Fruit fly (Drosophila melanogaster) whole organism, embryonic: ENCODE measurements around the gene Dlic.

Experiments used
- Atf3 ChIP-seq: fragments of 200-800 bp; sonication (Bioruptor generic); optimal IDR thresholded peaks from 3 replicates; lab custom pipeline; 2016; ENCODE audit warnings: missing biosample characterization, missing genetic modification characterization
- B-H2 ChIP-seq: fragments of 200-800 bp; sonication (Bioruptor generic); optimal IDR thresholded peaks from 2 replicates; lab custom pipeline; 2018; ENCODE audit warnings: missing biosample characterization, mild to moderate bottlenecking, missing genetic modification characterization
- CG10147 ChIP-seq: fragments of 200-800 bp; sonication (Bioruptor generic); optimal IDR thresholded peaks from 2 replicates; lab custom pipeline; 2019; ENCODE audit warnings: missing biosample characterization, mild to moderate bottlenecking, missing genetic modification characterization, moderate library complexity
- CG10959 ChIP-seq: fragments of 200-800 bp; sonication (Bioruptor generic); IDR thresholded peaks from 2 replicates; pipeline ENCODE4 v1.3.6; 2022; ENCODE audit warnings: missing biosample characterization, missing genetic modification characterization
- CG11247 ChIP-seq: fragments of 200-800 bp; sonication (Bioruptor generic); IDR thresholded peaks from 2 replicates; pipeline ENCODE4 v1.3.6; 2022; ENCODE audit warnings: missing biosample characterization, missing genetic modification characterization
- CG11398 ChIP-seq: fragments of 200-800 bp; sonication (Bioruptor generic); optimal IDR thresholded peaks from 2 replicates; lab custom pipeline; 2016; ENCODE audit warnings: missing biosample characterization, missing genetic modification characterization
- CG13123 ChIP-seq: fragments of 200-800 bp; sonication (Bioruptor generic); optimal IDR thresholded peaks from 2 replicates; lab custom pipeline; 2016; ENCODE audit warnings: missing biosample characterization, missing genetic modification characterization
- CG14441 ChIP-seq: fragments of 200-800 bp; sonication (Bioruptor generic); IDR thresholded peaks from 2 replicates; pipeline ENCODE4 v1.3.6; 2022; ENCODE audit warnings: missing biosample characterization, missing genetic modification characterization
- CG14860 ChIP-seq: fragments of 200-800 bp; sonication (Bioruptor generic); IDR thresholded peaks from 3 replicates; pipeline ENCODE4 v1.3.6; 2022; ENCODE audit warnings: missing biosample characterization, missing genetic modification characterization; ENCODE audit not compliant: partially characterized antibody
- CG14965 ChIP-seq: fragments of 200-800 bp; sonication (Bioruptor generic); optimal IDR thresholded peaks from 2 replicates; lab custom pipeline; 2016; ENCODE audit warnings: missing biosample characterization, missing genetic modification characterization, borderline replicate concordance
- CG17328 ChIP-seq: fragments of 200-800 bp; sonication (Bioruptor generic); IDR thresholded peaks from 2 replicates; pipeline ENCODE4 v1.3.6; 2022; ENCODE audit warnings: missing biosample characterization, missing genetic modification characterization
- CG17361 ChIP-seq: fragments of 200-800 bp; sonication (Bioruptor generic); IDR thresholded peaks from 3 replicates; pipeline ENCODE4 v1.3.6; 2022; ENCODE audit warnings: missing biosample characterization, missing genetic modification characterization
- CG17829 ChIP-seq: fragments of 200-800 bp; optimal IDR thresholded peaks from 2 replicates; lab custom pipeline; 2019; ENCODE audit warnings: missing biosample characterization, mild to moderate bottlenecking, missing genetic modification characterization, moderate library complexity
- CG32532 ChIP-seq: fragments of 200-800 bp; sonication (Bioruptor generic); IDR thresholded peaks from 2 replicates; pipeline ENCODE4 v1.3.6; 2022; ENCODE audit warnings: missing biosample characterization, missing genetic modification characterization
- CG3726 ChIP-seq: fragments of 200-800 bp; sonication (Bioruptor generic); IDR thresholded peaks from 3 replicates; pipeline ENCODE4, ENCODE4 v1.3.6; 2022; ENCODE audit warnings: missing biosample characterization, missing genetic modification characterization
- CG5245 ChIP-seq: fragments of 200-800 bp; sonication (Bioruptor generic); optimal IDR thresholded peaks from 3 replicates; lab custom pipeline; 2016; ENCODE audit warnings: missing biosample characterization, missing genetic modification characterization
- CG6254 ChIP-seq: fragments of 200-800 bp; sonication (Bioruptor generic); optimal IDR thresholded peaks from 3 replicates; lab custom pipeline; 2017; ENCODE audit warnings: mild to moderate bottlenecking, missing biosample characterization, missing genetic modification reagents, missing genetic modification characterization
- CG6683 ChIP-seq: fragments of 200-800 bp; sonication (Bioruptor generic); optimal IDR thresholded peaks from 2 replicates; lab custom pipeline; 2017; ENCODE audit warnings: missing biosample characterization, mild to moderate bottlenecking, missing genetic modification characterization, missing genetic modification reagents
- CG6689 ChIP-seq: fragments of 200-800 bp; sonication (Bioruptor generic); IDR thresholded peaks from 2 replicates; pipeline ENCODE4 v1.3.6; 2022; ENCODE audit warnings: missing biosample characterization, missing genetic modification characterization
- CG6854 ChIP-seq: fragments of 200-800 bp; sonication (Bioruptor generic); optimal IDR thresholded peaks from 3 replicates; lab custom pipeline; 2017; ENCODE audit warnings: missing biosample characterization, mild to moderate bottlenecking, missing genetic modification characterization
- CG7372 ChIP-seq: fragments of 200-800 bp; sonication (Bioruptor generic); IDR thresholded peaks from 2 replicates; pipeline ENCODE4 v1.3.6; 2022; ENCODE audit warnings: missing biosample characterization, missing genetic modification characterization
- CG7928 ChIP-seq: fragments of 200-800 bp; sonication (Bioruptor generic); optimal IDR thresholded peaks from 2 replicates; lab custom pipeline; 2017; ENCODE audit warnings: missing biosample characterization, mild to moderate bottlenecking, missing genetic modification characterization
- CG8290 ChIP-seq, 3 experiments: fragments of 200-800 bp; sonication (Bioruptor generic); optimal IDR thresholded peaks; 2 replicates each; lab custom pipeline; 2016 to 2019; ENCODE audit warnings: missing biosample characterization in 3 of 3, missing genetic modification characterization in 3 of 3, mild to moderate bottlenecking in 2 of 3, moderate library complexity in 1 of 3
- CrebB ChIP-seq: fragments of 200-800 bp; sonication (Bioruptor generic); optimal IDR thresholded peaks from 3 replicates; lab custom pipeline; 2018; ENCODE audit warnings: missing biosample characterization, mild to moderate bottlenecking, missing genetic modification characterization
- Dbx ChIP-seq: fragments of 200-800 bp; sonication (Bioruptor generic); IDR thresholded peaks from 3 replicates; pipeline ENCODE4 v1.3.6; 2022; ENCODE audit warnings: missing biosample characterization, missing genetic modification characterization
- Dip3 ChIP-seq: fragments of 200-800 bp; sonication (Bioruptor generic); optimal IDR thresholded peaks from 3 replicates; lab custom pipeline; 2016; ENCODE audit warnings: missing biosample characterization, missing genetic modification characterization
- Doc2 ChIP-seq: fragments of 200-800 bp; sonication (Bioruptor generic); IDR thresholded peaks from 2 replicates; pipeline ENCODE4 v1.3.6; 2022; ENCODE audit warnings: missing biosample characterization, missing genetic modification characterization
- Ets65A ChIP-seq: fragments of 200-800 bp; sonication (Bioruptor generic); peaks from one replicate; lab custom pipeline; 2016; ENCODE audit warnings: missing biosample characterization, missing genetic modification characterization
- Gug ChIP-seq: fragments of 200-800 bp; sonication (Bioruptor generic); IDR thresholded peaks from 4 replicates; pipeline ENCODE4 v1.3.6; 2022; ENCODE audit warnings: missing biosample characterization, missing genetic modification characterization
- H15 ChIP-seq: fragments of 200-800 bp; sonication (Bioruptor generic); IDR thresholded peaks from 3 replicates; pipeline ENCODE4 v1.3.6; 2022; ENCODE audit warnings: missing biosample characterization, missing genetic modification characterization
- HLH4C ChIP-seq: fragments of 200-800 bp; sonication (Bioruptor generic); IDR thresholded peaks from 3 replicates; pipeline ENCODE4 v1.3.6; 2022; ENCODE audit warnings: missing biosample characterization, missing genetic modification characterization; ENCODE audit not compliant: partially characterized antibody
- Myb ChIP-seq: fragments of 200-800 bp; sonication (Bioruptor generic); optimal IDR thresholded peaks from 2 replicates; lab custom pipeline; 2016; ENCODE audit warnings: missing biosample characterization, missing genetic modification characterization
- NC2α ChIP-seq: fragments of 200-800 bp; sonication (Bioruptor generic); optimal IDR thresholded peaks from 2 replicates; lab custom pipeline; 2016; ENCODE audit warnings: missing biosample characterization, missing genetic modification characterization
- Oaz ChIP-seq: fragments of 200-800 bp; sonication (Bioruptor generic); IDR thresholded peaks from 2 replicates; pipeline ENCODE4 v1.3.6; 2022; ENCODE audit warnings: missing biosample characterization, missing genetic modification characterization
- Pdp1 ChIP-seq, 2 experiments: fragments of 200-800 bp; sonication (Bioruptor generic); optimal IDR thresholded peaks; 3 replicates each; lab custom pipeline; 2016; ENCODE audit warnings: missing biosample characterization in 2 of 2, missing genetic modification characterization in 2 of 2, mild to moderate bottlenecking in 1 of 2, moderate library complexity in 1 of 2
- Rx ChIP-seq: fragments of 200-800 bp; sonication (Bioruptor generic); IDR thresholded peaks from 2 replicates; pipeline ENCODE4 v1.3.6; 2022; ENCODE audit warnings: missing biosample characterization, missing genetic modification characterization
- Sry-δ ChIP-seq: fragments of 200-800 bp; sonication (Bioruptor generic); optimal IDR thresholded peaks from 2 replicates; lab custom pipeline; 2016; ENCODE audit warnings: missing biosample characterization, missing genetic modification characterization
- Taf1 ChIP-seq: fragments of 200-800 bp; sonication (Bioruptor generic); IDR thresholded peaks from 2 replicates; pipeline ENCODE4 v1.3.6; 2022; ENCODE audit warnings: missing biosample characterization, missing genetic modification characterization
- Xbp1 ChIP-seq: fragments of 200-800 bp; sonication (Bioruptor generic); optimal IDR thresholded peaks from 3 replicates; lab custom pipeline; 2016; ENCODE audit warnings: missing biosample characterization, mild to moderate bottlenecking, missing genetic modification characterization
- al ChIP-seq: fragments of 200-800 bp; sonication (Bioruptor generic); IDR thresholded peaks from 2 replicates; pipeline ENCODE4 v1.3.6; 2022; ENCODE audit warnings: missing biosample characterization, missing genetic modification characterization
- caup ChIP-seq: fragments of 200-800 bp; sonication (Bioruptor generic); optimal IDR thresholded peaks from 3 replicates; lab custom pipeline; 2017; ENCODE audit warnings: missing biosample characterization, mild to moderate bottlenecking, missing genetic modification characterization, moderate library complexity; ENCODE audit not compliant: severe bottlenecking
- chn ChIP-seq: fragments of 200-800 bp; sonication (Bioruptor generic); optimal IDR thresholded peaks from 2 replicates; lab custom pipeline; 2016; ENCODE audit warnings: missing biosample characterization, missing genetic modification characterization
- crol ChIP-seq: fragments of 200-800 bp; sonication (Bioruptor generic); IDR thresholded peaks from 2 replicates; pipeline ENCODE4 v1.3.6; 2022; ENCODE audit warnings: missing biosample characterization, missing genetic modification characterization
- da ChIP-seq: fragments of 200-800 bp; sonication (Bioruptor generic); optimal IDR thresholded peaks from 2 replicates; lab custom pipeline; 2016; ENCODE audit warnings: missing biosample characterization, missing genetic modification characterization
- dm ChIP-seq: fragments of 200-800 bp; sonication (Bioruptor generic); optimal IDR thresholded peaks from 3 replicates; lab custom pipeline; 2016; ENCODE audit warnings: missing biosample characterization, missing genetic modification characterization
- gfzf ChIP-seq: fragments of 200-800 bp; sonication (Bioruptor generic); optimal IDR thresholded peaks from 2 replicates; lab custom pipeline; 2016; ENCODE audit warnings: missing biosample characterization, mild to moderate bottlenecking, missing genetic modification characterization, moderate library complexity
- hth ChIP-seq: fragments of >200 bp; optimal IDR thresholded peaks from 2 replicates; lab custom pipeline; 2017; ENCODE audit warnings: inconsistent platforms
- luna ChIP-seq: fragments of 200-800 bp; sonication (Bioruptor generic); optimal IDR thresholded peaks from 2 replicates; lab custom pipeline; 2016; ENCODE audit warnings: missing biosample characterization, missing genetic modification characterization
- psq ChIP-seq: fragments of 200-800 bp; sonication (Bioruptor generic); optimal IDR thresholded peaks from 2 replicates; lab custom pipeline; 2017; ENCODE audit warnings: missing biosample characterization, missing genetic modification characterization
- row ChIP-seq: fragments of 200-800 bp; sonication (Bioruptor generic); IDR thresholded peaks from 3 replicates; pipeline ENCODE4 v1.3.6; 2022; ENCODE audit warnings: missing biosample characterization, missing genetic modification characterization
- sisA ChIP-seq: fragments of 200-800 bp; sonication (Bioruptor generic); IDR thresholded peaks from 2 replicates; pipeline ENCODE4 v1.3.6; 2022; ENCODE audit warnings: missing biosample characterization, missing genetic modification characterization
- slbo ChIP-seq: fragments of 200-800 bp; sonication (Bioruptor generic); IDR thresholded peaks from 2 replicates; pipeline ENCODE4 v1.3.6; 2022; ENCODE audit warnings: missing biosample characterization, missing genetic modification characterization
- stc ChIP-seq: fragments of 200-800 bp; sonication (Bioruptor generic); IDR thresholded peaks from 2 replicates; pipeline ENCODE4 v1.3.6; 2022; ENCODE audit warnings: missing biosample characterization, missing genetic modification characterization

Gene Dlic

DNA sequence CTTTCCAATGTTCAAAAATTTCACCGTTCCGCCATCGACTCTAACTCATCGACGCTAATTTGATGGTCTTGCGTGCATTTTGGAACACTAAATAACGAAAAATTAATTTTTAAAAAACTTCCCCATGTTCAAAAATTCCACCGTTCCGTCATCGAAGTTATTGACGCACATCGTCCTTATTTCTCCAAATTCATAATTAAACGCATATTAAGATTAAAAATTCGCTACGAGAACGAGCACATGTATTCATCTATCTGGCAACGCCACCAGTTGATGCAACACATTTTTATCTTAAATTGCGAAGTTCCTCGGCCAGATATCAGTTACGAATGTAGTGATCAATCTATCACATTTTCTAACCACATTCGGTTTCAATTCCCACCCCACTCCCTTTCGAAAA is 5.0 kb upstream of the Dlic start, which contains the start of gene Lint-1 (continued):
- TF ChIP-seq hth (lab: Kevin White, UChicago): no peak
- TF ChIP-seq dm (GFP tag; lab: Kevin White, UChicago): peak; percentile 32
- peak; percentile 64 for TF ChIP-seq Ets65A (GFP tag; lab: Kevin White, UChicago)
- no peak for TF ChIP-seq CG5245
- TF ChIP-seq psq: no peak
- TF ChIP-seq row: peak; percentile 56
- TF ChIP-seq NC2α (GFP tag; lab: Kevin White, UChicago): no peak
- TF ChIP-seq Myb: no peak
- TF ChIP-seq CrebB (tag; lab: Kevin White, UChicago): no peak
- no peak for TF ChIP-seq CG3726 (GFP tag; lab: Robert Waterston, UW)
- 0 out of 2 replicates have a peak, but pooled peaks have one; percentile 38 for TF ChIP-seq CG14441 (GFP tag; lab: Robert Waterston, UW)
- TF ChIP-seq chn: no peak
- TF ChIP-seq Xbp1 (GFP tag; lab: Kevin White, UChicago): peak; percentile 49
- no peak for TF ChIP-seq Taf1 (GFP tag; lab: Robert Waterston, UW)
- no peak for TF ChIP-seq stc (GFP tag; lab: Robert Waterston, UW)
- TF ChIP-seq CG8290 (GFP tag; optimal IDR thresholded peaks at IDR 0.05; lab: Kevin White, UChicago): no peak
- peak in 1 of 2 experiments; percentile 59 for TF ChIP-seq CG8290 (tag; optimal IDR thresholded peaks at IDR 0.05; lab: Kevin White, UChicago)
- no peak for TF ChIP-seq Dbx
- no peak for TF ChIP-seq CG6254 (GFP tag; lab: Kevin White, UChicago)
- peak; percentile 41; the same call in 1 of the 2 replicates for TF ChIP-seq slbo (GFP tag; lab: Robert Waterston, UW)
- peak; percentile 26; the same call in 1 of the 2 replicates for TF ChIP-seq sisA (GFP tag; lab: Robert Waterston, UW)
- TF ChIP-seq H15 (GFP tag; lab: Robert Waterston, UW): no peak
- TF ChIP-seq CG7372 (GFP tag; lab: Robert Waterston, UW): no peak
- TF ChIP-seq CG32532 (GFP tag; lab: Robert Waterston, UW): no peak
- no peak for TF ChIP-seq CG11398 (GFP tag; lab: Kevin White, UChicago)
- no peak for TF ChIP-seq CG10959
- no peak for TF ChIP-seq Oaz
- TF ChIP-seq CG14965: no peak
- peak; percentile 36 to 89 for TF ChIP-seq Pdp1 (GFP tag; optimal IDR thresholded peaks at IDR 0.05; lab: Kevin White, UChicago)
- peak; percentile 9 for TF ChIP-seq gfzf
- no peak for TF ChIP-seq caup
- TF ChIP-seq CG10147 (GFP tag; lab: Kevin White, UChicago): no peak
- TF ChIP-seq CG6689: no peak
- TF ChIP-seq da: no peak
- no peak for TF ChIP-seq al (GFP tag; lab: Robert Waterston, UW)
- TF ChIP-seq Doc2: no peak
- TF ChIP-seq Sry-δ (GFP tag; lab: Kevin White, UChicago): peak; percentile 33
- no peak for TF ChIP-seq Atf3 (GFP tag; lab: Kevin White, UChicago)
- TF ChIP-seq B-H2 (GFP tag; lab: Kevin White, UChicago): no peak
- TF ChIP-seq Rx (GFP tag; lab: Robert Waterston, UW): no peak
- no peak for TF ChIP-seq CG7928 (GFP tag; lab: Kevin White, UChicago)
- no peak for TF ChIP-seq CG13123 (GFP tag; lab: Kevin White, UChicago)
- TF ChIP-seq CG17361 (GFP tag; lab: Robert Waterston, UW): no peak
- TF ChIP-seq luna (GFP tag; lab: Kevin White, UChicago): no peak
- TF ChIP-seq CG17829 (tag; lab: Kevin White, UChicago): no peak
- no peak for TF ChIP-seq Gug (GFP tag; lab: Robert Waterston, UW)
- TF ChIP-seq CG17328 (GFP tag; lab: Robert Waterston, UW): no peak
- TF ChIP-seq CG6683: no peak
- no peak for TF ChIP-seq crol (GFP tag; lab: Robert Waterston, UW)
- TF ChIP-seq CG11247 (GFP tag; lab: Robert Waterston, UW): no peak
- TF ChIP-seq CG6854: no peak
- no peak for TF ChIP-seq HLH4C (GFP tag; lab: Robert Waterston, UW)
- no peak for TF ChIP-seq CG14860 (GFP tag; lab: Robert Waterston, UW)
- no peak for TF ChIP-seq Dip3 (GFP tag; lab: Kevin White, UChicago)
